Fruit fly (Drosophila melanogaster) whole organism, embryonic: ENCODE data around the gene Gale.

Experiments used
- Asciz ChIP-seq: fragments of 200-800 bp; sonication (Bioruptor generic); optimal IDR thresholded peaks from 2 replicates; lab custom pipeline; 2017; ENCODE audit warnings: missing biosample characterization, mild to moderate bottlenecking, missing genetic modification characterization, missing genetic modification reagents
- C15 ChIP-seq: fragments of 200-800 bp; sonication (Bioruptor generic); IDR thresholded peaks from 3 replicates; pipeline ENCODE4 v1.3.6; 2022; ENCODE audit warnings: missing biosample characterization, missing genetic modification characterization
- CG11398 ChIP-seq: fragments of 200-800 bp; sonication (Bioruptor generic); optimal IDR thresholded peaks from 2 replicates; lab custom pipeline; 2016; ENCODE audit warnings: missing biosample characterization, missing genetic modification characterization
- CG11456 ChIP-seq: fragments of 200-800 bp; sonication (Bioruptor generic); IDR thresholded peaks from 3 replicates; pipeline ENCODE4 v1.3.6; 2022; ENCODE audit warnings: missing biosample characterization, missing genetic modification characterization
- CG13296 ChIP-seq: fragments of 200-800 bp; sonication (Bioruptor generic); optimal IDR thresholded peaks from 3 replicates; lab custom pipeline; 2018; ENCODE audit warnings: missing biosample characterization, mild to moderate bottlenecking, missing genetic modification characterization
- CG14014 ChIP-seq: fragments of 200-800 bp; sonication (Bioruptor generic); IDR thresholded peaks from 2 replicates; pipeline ENCODE4 v1.3.6; 2022; ENCODE audit warnings: missing biosample characterization, missing genetic modification characterization
- CG14860 ChIP-seq: fragments of 200-800 bp; sonication (Bioruptor generic); IDR thresholded peaks from 3 replicates; pipeline ENCODE4 v1.3.6; 2022; ENCODE audit warnings: missing biosample characterization, missing genetic modification characterization; ENCODE audit not compliant: partially characterized antibody
- CG15696 ChIP-seq: fragments of 200-800 bp; sonication (Bioruptor generic); optimal IDR thresholded peaks from 2 replicates; lab custom pipeline; 2019; ENCODE audit warnings: missing biosample characterization, mild to moderate bottlenecking, missing genetic modification characterization, moderate library complexity
- CG1647 ChIP-seq: fragments of 200-800 bp; sonication (Bioruptor generic); optimal IDR thresholded peaks from 3 replicates; lab custom pipeline; 2016; ENCODE audit warnings: missing biosample characterization, missing genetic modification characterization
- CG17186 ChIP-seq: fragments of 200-800 bp; sonication (Bioruptor generic); optimal IDR thresholded peaks from 3 replicates; lab custom pipeline; 2017; ENCODE audit warnings: missing biosample characterization, missing genetic modification reagents, missing genetic modification characterization
- CG17912 ChIP-seq: fragments of 200-800 bp; sonication (Bioruptor generic); optimal IDR thresholded peaks from 2 replicates; lab custom pipeline; 2018; ENCODE audit warnings: missing biosample characterization, mild to moderate bottlenecking, missing genetic modification characterization
- CG18011 ChIP-seq: fragments of 200-800 bp; sonication (Bioruptor generic); optimal IDR thresholded peaks from 2 replicates; lab custom pipeline; 2017; ENCODE audit warnings: missing biosample characterization, missing genetic modification characterization, mild to moderate bottlenecking, moderate library complexity, missing genotype
- CG18476 ChIP-seq: fragments of 200-800 bp; sonication (Bioruptor generic); optimal IDR thresholded peaks from 2 replicates; lab custom pipeline; 2016; ENCODE audit warnings: missing biosample characterization, mild to moderate bottlenecking, missing genetic modification characterization
- CG2202 ChIP-seq: fragments of 200-800 bp; sonication (Bioruptor generic); optimal IDR thresholded peaks from 2 replicates; lab custom pipeline; 2018; ENCODE audit warnings: missing biosample characterization, mild to moderate bottlenecking, missing genetic modification characterization
- CG31388 ChIP-seq: fragments of 200-800 bp; sonication (Bioruptor generic); optimal IDR thresholded peaks from 2 replicates; lab custom pipeline; 2016; ENCODE audit warnings: missing biosample characterization, missing genetic modification characterization
- CG32532 ChIP-seq: fragments of 200-800 bp; sonication (Bioruptor generic); IDR thresholded peaks from 2 replicates; pipeline ENCODE4 v1.3.6; 2022; ENCODE audit warnings: missing biosample characterization, missing genetic modification characterization
- CG32767 ChIP-seq: fragments of 200-800 bp; sonication (Bioruptor generic); IDR thresholded peaks from 2 replicates; pipeline ENCODE4 v1.3.6; 2022; ENCODE audit warnings: missing biosample characterization, missing genetic modification characterization
- CG34376 ChIP-seq: fragments of 200-800 bp; sonication (Bioruptor generic); optimal IDR thresholded peaks from 2 replicates; lab custom pipeline; 2018; ENCODE audit warnings: missing biosample characterization, mild to moderate bottlenecking, missing genetic modification characterization
- CG4328 ChIP-seq: fragments of 200-800 bp; sonication (Bioruptor generic); optimal IDR thresholded peaks from 3 replicates; lab custom pipeline; 2017; ENCODE audit warnings: missing biosample characterization, missing genetic modification reagents, missing genetic modification characterization
- CG5953 ChIP-seq: fragments of 200-800 bp; sonication (Bioruptor generic); IDR thresholded peaks from 2 replicates; pipeline ENCODE4 v1.3.6; 2022; ENCODE audit warnings: missing biosample characterization, missing genetic modification characterization
- CG8281 ChIP-seq: fragments of 200-800 bp; sonication (Bioruptor generic); optimal IDR thresholded peaks from 2 replicates; lab custom pipeline; 2018; ENCODE audit warnings: missing biosample characterization, mild to moderate bottlenecking, missing genetic modification characterization, moderate library complexity
- CG8388 ChIP-seq: fragments of 200-800 bp; sonication (Bioruptor generic); optimal IDR thresholded peaks from 2 replicates; lab custom pipeline; 2019; ENCODE audit warnings: missing biosample characterization, mild to moderate bottlenecking, missing genetic modification characterization, moderate library complexity
- CG8765 ChIP-seq: fragments of 200-800 bp; sonication (Bioruptor generic); IDR thresholded peaks from 2 replicates; pipeline ENCODE4 v1.3.6; 2022; ENCODE audit warnings: missing biosample characterization, missing genetic modification characterization
- CG9932 ChIP-seq: fragments of 200-800 bp; sonication (Bioruptor generic); IDR thresholded peaks from 2 replicates; pipeline ENCODE4 v1.3.6; 2022; ENCODE audit warnings: missing biosample characterization, missing genetic modification characterization
- D19B ChIP-seq: fragments of 200-800 bp; sonication (Bioruptor generic); optimal IDR thresholded peaks from 2 replicates; lab custom pipeline; 2017; ENCODE audit warnings: missing biosample characterization, mild to moderate bottlenecking, missing genetic modification characterization
- Dad ChIP-seq: fragments of 200-800 bp; sonication (Bioruptor generic); optimal IDR thresholded peaks from 3 replicates; lab custom pipeline; 2016; ENCODE audit warnings: missing biosample characterization, missing genetic modification characterization
- Dbx ChIP-seq: fragments of 200-800 bp; sonication (Bioruptor generic); IDR thresholded peaks from 3 replicates; pipeline ENCODE4 v1.3.6; 2022; ENCODE audit warnings: missing biosample characterization, missing genetic modification characterization
- Dll ChIP-seq: fragments of 200-800 bp; sonication (Bioruptor generic); IDR thresholded peaks from 4 replicates; pipeline ENCODE4 v1.3.6; 2022; ENCODE audit warnings: missing biosample characterization, missing genetic modification characterization; ENCODE audit not compliant: partially characterized antibody
- Ets65A ChIP-seq: fragments of 200-800 bp; sonication (Bioruptor generic); peaks from one replicate; lab custom pipeline; 2016; ENCODE audit warnings: missing biosample characterization, missing genetic modification characterization
- GATAe ChIP-seq: fragments of 200-800 bp; sonication (Bioruptor generic); conservative IDR thresholded peaks from 2 replicates; pipeline ENCODE4 v1.3.6; 2022; ENCODE audit warnings: missing biosample characterization, missing genetic modification characterization
- Lim3 ChIP-seq: fragments of 200-800 bp; sonication (Bioruptor generic); IDR thresholded peaks from 2 replicates; pipeline ENCODE4 v1.3.6; 2022; ENCODE audit warnings: missing biosample characterization, missing genetic modification characterization
- PHDP ChIP-seq: fragments of 200-800 bp; sonication (Bioruptor generic); optimal IDR thresholded peaks from 3 replicates; lab custom pipeline; 2018; ENCODE audit warnings: missing biosample characterization, mild to moderate bottlenecking, missing genetic modification characterization, moderate library complexity
- Sin3A ChIP-seq: fragments of >200 bp; optimal IDR thresholded peaks from 2 replicates; lab custom pipeline; 2018
- TFAM ChIP-seq: fragments of 200-800 bp; sonication (Bioruptor generic); optimal IDR thresholded peaks from 2 replicates; lab custom pipeline; 2017; ENCODE audit warnings: missing biosample characterization, missing genetic modification characterization, inconsistent platforms
- ac ChIP-seq: fragments of 200-800 bp; sonication (Bioruptor generic); optimal IDR thresholded peaks from 3 replicates; lab custom pipeline; 2017; ENCODE audit warnings: missing biosample characterization, mild to moderate bottlenecking, missing genetic modification characterization
- bsh ChIP-seq, 2 experiments: fragments of 200-800 bp; sonication (Bioruptor generic); optimal IDR thresholded peaks; 2 replicates each; lab custom pipeline; 2017 to 2018; ENCODE audit warnings: mild to moderate bottlenecking in 2 of 2, missing biosample characterization in 2 of 2, missing genetic modification characterization in 2 of 2, moderate library complexity in 1 of 2
- crc ChIP-seq: fragments of 200-800 bp; sonication (Bioruptor generic); optimal IDR thresholded peaks from 2 replicates; lab custom pipeline; 2016; ENCODE audit warnings: missing biosample characterization, missing genetic modification characterization
- disco-r ChIP-seq: fragments of 200-800 bp; sonication (Bioruptor generic); optimal IDR thresholded peaks from 2 replicates; lab custom pipeline; 2016; ENCODE audit warnings: missing biosample characterization, missing genetic modification characterization
- esg ChIP-seq: fragments of 200-800 bp; sonication (Bioruptor generic); conservative IDR thresholded peaks from 2 replicates; pipeline ENCODE4 v1.3.6; 2022; ENCODE audit warnings: missing biosample characterization, missing genetic modification characterization
- fd64A ChIP-seq: fragments of 200-800 bp; sonication (Bioruptor generic); optimal IDR thresholded peaks from 3 replicates; lab custom pipeline; 2018; ENCODE audit warnings: missing biosample characterization, mild to moderate bottlenecking, missing genetic modification characterization
- fru ChIP-seq: fragments of >200 bp; optimal IDR thresholded peaks from 2 replicates; lab custom pipeline; 2017
- ftz-f1 ChIP-seq: fragments of 200-800 bp; sonication (Bioruptor generic); optimal IDR thresholded peaks from 2 replicates; lab custom pipeline; 2016; ENCODE audit warnings: missing biosample characterization, missing genetic modification characterization
- gfzf ChIP-seq: fragments of 200-800 bp; sonication (Bioruptor generic); optimal IDR thresholded peaks from 2 replicates; lab custom pipeline; 2016; ENCODE audit warnings: missing biosample characterization, mild to moderate bottlenecking, missing genetic modification characterization, moderate library complexity
- kay ChIP-seq: fragments of 200-800 bp; sonication (Bioruptor generic); optimal IDR thresholded peaks from 2 replicates; lab custom pipeline; 2016; ENCODE audit warnings: missing biosample characterization, missing genetic modification characterization
- lov ChIP-seq, 2 experiments: fragments of 200-800 bp in 1 of 2; fragments of >200 bp in 1 of 2; sonication (Bioruptor generic) in 1 of 2; IDR thresholded peaks in 1 of 2; optimal IDR thresholded peaks in 1 of 2; 2 replicates in 1 of 2; 3 replicates in 1 of 2; pipeline versions ENCODE4 v1.3.6 to Lab custom; 2017 to 2022; ENCODE audit warnings: missing biosample characterization in 1 of 2, missing genetic modification characterization in 1 of 2
- nerfin-1 ChIP-seq: fragments of 200-800 bp; sonication (Bioruptor generic); optimal IDR thresholded peaks from 3 replicates; lab custom pipeline; 2019; ENCODE audit warnings: missing biosample characterization, mild to moderate bottlenecking, missing genetic modification characterization, moderate library complexity
- sob ChIP-seq: fragments of 200-800 bp; sonication (Bioruptor generic); IDR thresholded peaks from 2 replicates; pipeline ENCODE4 v1.3.6; 2022; ENCODE audit warnings: missing biosample characterization, missing genetic modification characterization
- sug ChIP-seq: fragments of 200-800 bp; optimal IDR thresholded peaks from 2 replicates; lab custom pipeline; 2019; ENCODE audit warnings: missing biosample characterization, mild to moderate bottlenecking, missing genetic modification characterization, moderate library complexity
- ttk ChIP-seq: fragments of 200-800 bp; sonication (Bioruptor generic); IDR thresholded peaks from 2 replicates; pipeline ENCODE4 v2.1.2; 2022; ENCODE audit warnings: missing biosample characterization, missing genetic modification characterization
- wor ChIP-seq: fragments of 200-800 bp; sonication (Bioruptor generic); IDR thresholded peaks from 2 replicates; pipeline ENCODE4 v1.3.6; 2022; ENCODE audit warnings: missing biosample characterization, missing genetic modification characterization
- z ChIP-seq: fragments of 200-800 bp; sonication (Bioruptor generic); IDR thresholded peaks from 3 replicates; pipeline ENCODE4 v1.3.6; 2022; ENCODE audit warnings: missing biosample characterization, missing genetic modification characterization
- zf30C ChIP-seq: fragments of 200-800 bp; sonication (Bioruptor generic); optimal IDR thresholded peaks from 3 replicates; lab custom pipeline; 2018; ENCODE audit warnings: missing biosample characterization, mild to moderate bottlenecking, missing genetic modification characterization
- zfh1 ChIP-seq: fragments of 200-800 bp; sonication (Bioruptor generic); IDR thresholded peaks from 3 replicates; pipeline ENCODE4 v1.3.6; 2022; ENCODE audit warnings: missing biosample characterization, missing genetic modification characterization

Gene Gale

DNA sequence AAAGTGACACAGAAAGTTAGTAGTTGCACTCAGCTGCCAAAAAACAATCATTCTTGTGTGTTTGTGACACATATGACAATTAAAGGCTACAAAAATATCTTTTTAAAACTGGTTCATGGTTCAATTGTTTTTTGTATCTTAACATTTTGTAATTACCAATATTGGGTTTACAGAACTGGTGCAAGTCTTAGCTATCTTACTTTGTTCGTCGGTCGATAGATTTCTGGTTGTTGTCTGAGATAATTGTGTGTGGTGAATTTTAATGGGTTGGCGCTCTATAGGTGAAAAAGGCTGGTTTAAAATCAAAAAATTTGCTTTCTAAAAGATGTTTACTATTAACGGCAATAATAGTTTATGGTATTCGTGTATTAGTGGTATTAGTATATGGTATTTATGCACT, 43.7 kb upstream of the Gale start (continued):
- TF ChIP-seq CG17912 (GFP tag; lab: Kevin White, UChicago): no peak
- TF ChIP-seq CG11398: no peak
- no peak for TF ChIP-seq kay
- TF ChIP-seq CG8765 (GFP tag; lab: Robert Waterston, UW): no peak
- TF ChIP-seq CG5953 (GFP tag; lab: Robert Waterston, UW): no peak
- TF ChIP-seq CG15696 (tag; lab: Kevin White, UChicago): no peak
- no peak for TF ChIP-seq CG11456 (GFP tag; lab: Robert Waterston, UW)
- no peak for TF ChIP-seq wor (GFP tag; lab: Robert Waterston, UW)
- TF ChIP-seq CG31388: no peak
- TF ChIP-seq CG8281 (tag; lab: Kevin White, UChicago): no peak
- no peak for TF ChIP-seq CG18476 (GFP tag; lab: Kevin White, UChicago)
- no peak for TF ChIP-seq zfh1 (GFP tag; lab: Robert Waterston, UW)
- TF ChIP-seq CG18011 (GFP tag; lab: Kevin White, UChicago): no peak
- TF ChIP-seq CG14014 (GFP tag; lab: Robert Waterston, UW): no peak
- no peak for TF ChIP-seq CG34376
- TF ChIP-seq bsh (GFP tag; optimal IDR thresholded peaks at IDR 0.05; lab: Kevin White, UChicago): no peak
- peak; percentile 49 for TF ChIP-seq gfzf (GFP tag; lab: Kevin White, UChicago)
- TF ChIP-seq Dad (GFP tag; lab: Kevin White, UChicago): no peak
- no peak for TF ChIP-seq nerfin-1 (tag; lab: Kevin White, UChicago)
- no peak for TF ChIP-seq CG9932 (GFP tag; lab: Robert Waterston, UW)
- no peak for TF ChIP-seq Ets65A (GFP tag; lab: Kevin White, UChicago)
- TF ChIP-seq Dbx: no peak
- no peak for TF ChIP-seq CG13296 (GFP tag; lab: Kevin White, UChicago)
- TF ChIP-seq D19B (GFP tag; lab: Kevin White, UChicago): no peak
- no peak for TF ChIP-seq GATAe (GFP tag; lab: Robert Waterston, UW)
- no peak for TF ChIP-seq crc (GFP tag; lab: Kevin White, UChicago)
- TF ChIP-seq sug (tag; lab: Kevin White, UChicago): no peak
- TF ChIP-seq CG32767 (GFP tag; lab: Robert Waterston, UW): no peak
- TF ChIP-seq CG8388: no peak
- TF ChIP-seq TFAM (GFP tag; lab: Kevin White, UChicago): no peak
- peak; percentile 31; the same call in 2 of the 4 replicates for TF ChIP-seq Dll (GFP tag; lab: Robert Waterston, UW)
- TF ChIP-seq z (GFP tag; lab: Robert Waterston, UW): no peak
- no peak for TF ChIP-seq PHDP (tag; lab: Kevin White, UChicago)
- no peak for TF ChIP-seq lov (optimal IDR thresholded peaks at IDR 0.05; lab: Kevin White, UChicago)
- TF ChIP-seq lov (GFP tag; IDR thresholded peaks at IDR 0.05; lab: Robert Waterston, UW): no peak
- no peak for TF ChIP-seq CG17186 (GFP tag; lab: Kevin White, UChicago)
- no peak for TF ChIP-seq esg (GFP tag; lab: Robert Waterston, UW)
- TF ChIP-seq CG2202 (tag; lab: Kevin White, UChicago): no peak
- TF ChIP-seq ftz-f1 (GFP tag; lab: Kevin White, UChicago): no peak
- no peak for TF ChIP-seq Sin3A (lab: Kevin White, UChicago)
- no peak for TF ChIP-seq zf30C (GFP tag; lab: Kevin White, UChicago)
- TF ChIP-seq CG4328 (GFP tag; lab: Kevin White, UChicago): no peak
- no peak for TF ChIP-seq Lim3 (GFP tag; lab: Robert Waterston, UW)
- TF ChIP-seq fru (lab: Kevin White, UChicago): no peak
- no peak for TF ChIP-seq ac (GFP tag; lab: Kevin White, UChicago)
- no peak for TF ChIP-seq sob
- TF ChIP-seq CG1647: no peak
- no peak for TF ChIP-seq CG32532
- TF ChIP-seq fd64A (GFP tag; lab: Kevin White, UChicago): no peak
- no peak for TF ChIP-seq disco-r
- TF ChIP-seq ttk (GFP tag; lab: Robert Waterston, UW): no peak
- TF ChIP-seq CG14860: no peak
- no peak for TF ChIP-seq C15 (GFP tag; lab: Robert Waterston, UW)
- no peak for TF ChIP-seq Asciz (GFP tag; lab: Kevin White, UChicago)
